Fruit fly (Drosophila melanogaster) whole organism, pupa: ENCODE data around the gene CG31086.
A peak's percentile ranks its signal among the peaks of the same experiment; 100 is the strongest.

Experiments used
- CG10348 ChIP-seq: fragments of 200-800 bp; sonication (Bioruptor generic); IDR thresholded peaks from 2 replicates; pipeline ENCODE4 v1.3.6; 2022; ENCODE audit warnings: missing biosample characterization, missing genetic modification characterization
- CG12605 ChIP-seq: fragments of 200-800 bp; sonication (Bioruptor generic); IDR thresholded peaks from 2 replicates; pipeline ENCODE4 v1.3.6; 2022; ENCODE audit warnings: missing biosample characterization, missing genetic modification characterization
- CG13204 ChIP-seq: fragments of 200-800 bp; sonication (Bioruptor generic); optimal IDR thresholded peaks from 2 replicates; lab custom pipeline; 2018; ENCODE audit warnings: missing biosample characterization, mild to moderate bottlenecking, missing genetic modification characterization, moderate library complexity
- CG14655 ChIP-seq: fragments of 200-800 bp; sonication (Bioruptor generic); optimal IDR thresholded peaks from 3 replicates; lab custom pipeline; 2017; ENCODE audit warnings: mild to moderate bottlenecking, missing biosample characterization, missing genetic modification reagents, missing genetic modification characterization
- CG15710 ChIP-seq: fragments of 200-800 bp; sonication (Bioruptor generic); optimal IDR thresholded peaks from 2 replicates; lab custom pipeline; 2018; ENCODE audit warnings: missing biosample characterization, mild to moderate bottlenecking, missing genetic modification characterization, moderate library complexity
- CG17806 ChIP-seq: fragments of 200-800 bp; sonication (Bioruptor generic); optimal IDR thresholded peaks from 2 replicates; lab custom pipeline; 2018; ENCODE audit warnings: missing biosample characterization, mild to moderate bottlenecking, missing genetic modification characterization, moderate library complexity
- CG32121 ChIP-seq: fragments of 200-800 bp; sonication (Bioruptor generic); IDR thresholded peaks from 2 replicates; pipeline ENCODE4 v1.3.6; 2022; ENCODE audit warnings: missing biosample characterization, missing genetic modification characterization
- CG34367 ChIP-seq: fragments of 200-800 bp; sonication (Bioruptor generic); optimal IDR thresholded peaks from 2 replicates; lab custom pipeline; 2018; ENCODE audit warnings: missing biosample characterization, mild to moderate bottlenecking, missing genetic modification characterization
- CG4496 ChIP-seq: fragments of 200-800 bp; sonication (Bioruptor generic); IDR thresholded peaks from 3 replicates; pipeline ENCODE4 v1.3.6; 2022; ENCODE audit warnings: missing biosample characterization, missing genetic modification characterization
- CG8159 ChIP-seq: fragments of 200-800 bp; sonication (Bioruptor generic); optimal IDR thresholded peaks from 3 replicates; lab custom pipeline; 2018; ENCODE audit warnings: missing biosample characterization, mild to moderate bottlenecking, missing genetic modification characterization, moderate library complexity
- CG8301 ChIP-seq: fragments of 200-800 bp; sonication (Bioruptor generic); optimal IDR thresholded peaks from 2 replicates; lab custom pipeline; 2018; ENCODE audit warnings: missing biosample characterization, mild to moderate bottlenecking, missing genetic modification characterization
- CG9948 ChIP-seq: fragments of 200-800 bp; sonication (Bioruptor generic); optimal IDR thresholded peaks from 2 replicates; lab custom pipeline; 2018; ENCODE audit warnings: missing biosample characterization, mild to moderate bottlenecking, missing genetic modification characterization, moderate library complexity
- D1 ChIP-seq: fragments of 200-800 bp; sonication (Bioruptor generic); optimal IDR thresholded peaks from 2 replicates; lab custom pipeline; 2018; ENCODE audit warnings: missing biosample characterization, mild to moderate bottlenecking, missing genetic modification characterization, moderate library complexity
- EcR ChIP-seq: fragments of 200-800 bp; sonication (Bioruptor generic); optimal IDR thresholded peaks from 3 replicates; lab custom pipeline; 2019; ENCODE audit warnings: missing biosample characterization, missing genetic modification characterization, mild to moderate bottlenecking, moderate library complexity, missing genetic modification reagents
- Ets98B ChIP-seq: fragments of 200-800 bp; sonication (Bioruptor generic); IDR thresholded peaks from 2 replicates; pipeline ENCODE4 v1.3.6; 2022; ENCODE audit warnings: missing biosample characterization, missing genetic modification characterization
- Pif1A ChIP-seq: fragments of 200-800 bp; sonication (Bioruptor generic); optimal IDR thresholded peaks from 3 replicates; lab custom pipeline; 2016; ENCODE audit warnings: missing biosample characterization, missing genetic modification characterization
- Pif1B ChIP-seq: fragments of 200-800 bp; sonication (Bioruptor generic); optimal IDR thresholded peaks from 3 replicates; lab custom pipeline; 2016; ENCODE audit warnings: missing biosample characterization, missing genetic modification characterization
- Snoo ChIP-seq: fragments of 200-800 bp; sonication (Bioruptor generic); optimal IDR thresholded peaks from 3 replicates; lab custom pipeline; 2017; ENCODE audit warnings: missing biosample characterization, mild to moderate bottlenecking, missing genetic modification characterization, inconsistent platforms
- fd96Ca ChIP-seq: fragments of 200-800 bp; sonication (Bioruptor generic); IDR thresholded peaks from 3 replicates; pipeline ENCODE4 v1.3.6; 2022; ENCODE audit warnings: missing biosample characterization, missing genetic modification characterization
- gl ChIP-seq: fragments of 200-800 bp; sonication (Bioruptor generic); optimal IDR thresholded peaks from 2 replicates; lab custom pipeline; 2018; ENCODE audit warnings: missing biosample characterization, mild to moderate bottlenecking, missing genetic modification characterization
- rn ChIP-seq: fragments of 200-800 bp; sonication (Bioruptor generic); IDR thresholded peaks from 2 replicates; pipeline ENCODE4 v1.3.6; 2022; ENCODE audit warnings: missing biosample characterization, missing genetic modification characterization

CG31086 gene

dm6 chr3R:26185201-26185688 is at the start of gene CG31086:
Gene CG31086 (plus strand): TSS chr3R:26185251.
- TF ChIP-seq Snoo (tag; lab: Kevin White, UChicago) = no peak
- no peak for TF ChIP-seq CG9948 (tag; lab: Kevin White, UChicago)
- no peak for TF ChIP-seq CG13204
- TF ChIP-seq CG10348 (GFP tag; lab: Robert Waterston, UW) = no peak
- TF ChIP-seq EcR (GFP tag; lab: Kevin White, UChicago) = no peak
- TF ChIP-seq CG4496 = no peak
- no peak for TF ChIP-seq fd96Ca (GFP tag; lab: Robert Waterston, UW)
- no peak for TF ChIP-seq CG32121 (GFP tag; lab: Robert Waterston, UW)
- TF ChIP-seq CG12605 (GFP tag; lab: Robert Waterston, UW) = no peak
- no peak for TF ChIP-seq Ets98B (GFP tag; lab: Robert Waterston, UW)
- no peak for TF ChIP-seq D1

- TF ChIP-seq CG14655 (GFP tag; lab: Kevin White, UChicago) (no peak), gl (no peak), fd96Ca (GFP tag; lab: Robert Waterston, UW) (no peak), CG8159 (tag; lab: Kevin White, UChicago) (no peak), CG8301 (tag; lab: Kevin White, UChicago) (no peak), CG10348 (GFP tag; lab: Robert Waterston, UW) (no peak), Snoo (tag; lab: Kevin White, UChicago) (no peak), D1 (no peak), CG9948 (tag; lab: Kevin White, UChicago) (no peak), CG4496 (no peak), CG17806 (no peak), EcR (GFP tag; lab: Kevin White, UChicago) (no peak)
- TF ChIP-seq, all 21 proteins: peak for 0
Measured at dm6 chr3R:26137189-26137588, 47.9 kb upstream of the CG31086 start.

DNA sequence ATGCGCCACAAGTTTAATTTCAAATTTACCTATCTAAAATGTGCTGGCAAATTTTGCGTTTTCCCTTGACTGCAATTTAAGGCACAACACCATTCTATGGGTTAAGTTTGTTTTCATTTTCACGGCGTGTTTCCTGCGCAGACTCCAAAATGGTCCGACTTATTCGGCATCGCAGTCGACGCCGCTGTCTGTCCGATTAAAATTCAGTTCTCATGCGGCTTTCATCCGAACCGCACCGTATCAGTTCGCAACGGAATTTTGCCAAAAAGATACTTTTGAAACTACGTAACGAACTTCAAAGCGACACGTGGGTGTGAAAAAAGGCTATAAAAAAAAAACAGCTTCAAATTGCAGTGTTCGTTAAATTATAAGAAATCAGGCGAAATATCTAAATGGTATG is 14.4 kb upstream of the CG31086 start, which contains the start of gene CG31323:
TSS of gene CG31323 (plus strand) at position 204 of the 400 bp plus-strand sequence.
- no peak for TF ChIP-seq CG17806
- TF ChIP-seq CG10348 (GFP tag; lab: Robert Waterston, UW) = no peak
- TF ChIP-seq rn = no peak
- TF ChIP-seq CG8301 (tag; lab: Kevin White, UChicago) = no peak
- TF ChIP-seq D1 = no peak
- TF ChIP-seq CG4496 = no peak
- TF ChIP-seq Snoo (tag; lab: Kevin White, UChicago) = no peak
- TF ChIP-seq Pif1A (GFP tag; lab: Kevin White, UChicago) = no peak
- no peak for TF ChIP-seq CG12605 (GFP tag; lab: Robert Waterston, UW)
- TF ChIP-seq CG32121 (GFP tag; lab: Robert Waterston, UW) = no peak
- TF ChIP-seq CG15710 (tag; lab: Kevin White, UChicago) = no peak
- no peak for TF ChIP-seq fd96Ca (GFP tag; lab: Robert Waterston, UW)
- no peak for TF ChIP-seq EcR (GFP tag; lab: Kevin White, UChicago)
- no peak for TF ChIP-seq Ets98B (GFP tag; lab: Robert Waterston, UW)

DNA sequence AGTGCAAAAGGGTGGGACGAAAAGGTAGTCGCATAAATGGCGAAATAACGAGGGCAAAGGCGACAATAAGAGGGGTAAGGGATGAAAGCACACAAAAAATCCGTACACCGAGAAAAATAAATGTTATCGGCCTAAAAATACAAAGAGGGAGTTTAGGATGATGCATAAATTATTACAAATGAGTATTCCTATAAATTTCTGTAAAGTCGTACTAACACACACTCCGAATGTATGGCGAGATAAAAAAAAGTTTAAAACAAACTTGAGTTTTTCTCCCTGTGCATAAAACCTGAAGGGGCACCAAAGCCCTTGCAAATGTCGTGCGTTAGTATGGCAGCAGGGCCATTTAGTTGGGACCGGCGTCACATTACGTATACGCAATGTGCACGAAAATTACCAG is 13.0 kb upstream of the CG31086 start:
- TF ChIP-seq CG9948 (tag; lab: Kevin White, UChicago) = no peak
- TF ChIP-seq gl = no peak
- TF ChIP-seq Pif1A (GFP tag; lab: Kevin White, UChicago) = no peak
- peak; percentile 30 for TF ChIP-seq CG14655 (GFP tag; lab: Kevin White, UChicago)
- TF ChIP-seq Ets98B (GFP tag; lab: Robert Waterston, UW) = no peak
- TF ChIP-seq CG8159 (tag; lab: Kevin White, UChicago) = peak; percentile 34
- no peak for TF ChIP-seq CG13204

dm6 chr3R:26181991-26182390 is 3.1 kb upstream of the CG31086 start:
- TF ChIP-seq CG34367 (no peak), gl (no peak), EcR (GFP tag; lab: Kevin White, UChicago) (no peak), D1 (no peak), Snoo (tag; lab: Kevin White, UChicago) (no peak), CG14655 (GFP tag; lab: Kevin White, UChicago) (no peak), CG15710 (tag; lab: Kevin White, UChicago) (no peak), CG17806 (no peak), Pif1A (GFP tag; lab: Kevin White, UChicago) (no peak), fd96Ca (GFP tag; lab: Robert Waterston, UW) (no peak), CG9948 (tag; lab: Kevin White, UChicago) (no peak), Pif1B (GFP tag; lab: Kevin White, UChicago) (no peak), CG12605 (GFP tag; lab: Robert Waterston, UW) (no peak), CG8301 (tag; lab: Kevin White, UChicago) (no peak), CG32121 (GFP tag; lab: Robert Waterston, UW) (no peak), CG10348 (GFP tag; lab: Robert Waterston, UW) (no peak), CG4496 (no peak)

DNA sequence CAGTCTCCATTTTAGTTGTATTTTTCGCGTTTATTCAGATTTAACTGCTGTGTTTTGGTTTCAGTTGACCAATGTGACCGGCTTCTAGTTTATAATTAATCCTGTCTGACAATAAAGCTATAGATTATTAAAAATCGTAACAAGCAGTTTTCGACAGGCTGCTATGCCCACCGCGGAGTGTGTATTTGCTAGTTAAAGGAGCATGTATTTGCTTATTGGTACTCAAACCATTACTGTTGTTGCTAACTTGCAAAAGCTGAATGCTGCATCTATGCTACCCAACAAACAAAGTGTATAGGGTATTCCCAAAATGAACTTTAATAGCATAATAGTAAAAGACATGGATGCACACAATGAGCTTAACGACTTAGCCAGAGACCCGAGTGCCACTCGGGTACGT is 3.7 kb downstream of the CG31086 start, which contains the start of gene CG6073:
TSS of gene CG6073 (minus strand) at position 100 of the 400 bp plus-strand sequence.
- no peak for TF ChIP-seq CG14655 (GFP tag; lab: Kevin White, UChicago)
- peak; percentile 41; the same call in 1 of the 3 replicates for TF ChIP-seq CG4496
- TF ChIP-seq fd96Ca (GFP tag; lab: Robert Waterston, UW) = 0 out of 3 replicates have a peak, but pooled peaks have one; percentile 14
- TF ChIP-seq, all 21 proteins: peak for 2
